Worm (Caenorhabditis elegans): Measurements from ENCODE around the gene ZK822.1.

DNA sequence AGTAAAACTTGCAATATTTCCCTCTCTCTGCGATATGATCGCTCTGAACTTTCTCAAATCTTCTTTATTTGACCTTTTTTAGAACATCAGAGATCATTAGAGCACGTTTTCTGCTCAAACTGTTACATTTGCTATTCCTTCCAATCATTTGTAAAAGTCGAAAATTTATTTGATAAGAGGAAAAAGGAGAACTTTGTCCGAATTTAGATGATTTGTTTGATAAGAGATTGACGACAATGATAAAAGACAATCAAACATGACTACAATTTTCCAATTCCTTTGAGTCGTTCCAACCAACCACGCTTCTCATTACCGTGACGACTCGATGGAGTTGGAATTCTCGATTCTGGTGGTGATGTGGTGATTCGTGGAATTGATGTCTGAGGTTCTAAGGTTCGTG lies 4.0 kb downstream of the ZK822.1 start:
- TF ChIP-seq hmg-4 (GFP tag; optimal IDR thresholded peaks at IDR 0.05) = no peak
- TF ChIP-seq hmbx-1 (tag; optimal IDR thresholded peaks at IDR 0.05) = no peak
- no peak for TF ChIP-seq hnd-1 (tag; optimal IDR thresholded peaks at IDR 0.05)
- no peak for TF ChIP-seq tbx-37 (GFP tag; conservative IDR thresholded peaks at IDR 0.05)
- no peak for TF ChIP-seq ama-1 (optimal IDR thresholded peaks at IDR 0.05)
- no peak for TF ChIP-seq sea-1 (GFP tag; conservative IDR thresholded peaks at IDR 0.05)
- TF ChIP-seq ceh-13 (GFP tag; optimal IDR thresholded peaks at IDR 0.05) = no peak
- no peak for TF ChIP-seq flt-1 (GFP tag; IDR thresholded peaks at IDR 0.05)

Data from whole organism, early embryonic.